Worm (Caenorhabditis elegans) whole organism, early embryonic: ENCODE results near the gene fipr-4.
A peak's percentile ranks its signal among the peaks of the same experiment; 100 is the strongest.

Experiments used
- B0310.2 ChIP-seq: sonication (generic microtip); optimal IDR thresholded peaks from 2 replicates; lab custom pipeline; 2016; ENCODE audit warnings: mild to moderate bottlenecking, missing genetic modification characterization, missing compliant biosample characterization
- F13C5.2 ChIP-seq: sonication (generic microtip); optimal IDR thresholded peaks from 2 replicates; lab custom pipeline; 2017; ENCODE audit warnings: mild to moderate bottlenecking, missing genetic modification characterization, inconsistent platforms, missing compliant biosample characterization
- aly-1 ChIP-seq: sonication (generic microtip); optimal IDR thresholded peaks from 2 replicates; lab custom pipeline; 2016; ENCODE audit warnings: missing genetic modification characterization, missing compliant biosample characterization
- ama-1 ChIP-seq: fragments of 150-350 bp; optimal IDR thresholded peaks from 2 replicates; lab custom pipeline; 2014
- ceh-13 ChIP-seq: fragments of 200-800 bp; sonication (Bioruptor generic); optimal IDR thresholded peaks from 2 replicates; lab custom pipeline; 2018; ENCODE audit warnings: mild to moderate bottlenecking, missing genetic modification characterization, missing compliant biosample characterization
- ceh-36 ChIP-seq: sonication (generic microtip); optimal IDR thresholded peaks from 2 replicates; lab custom pipeline; 2016; ENCODE audit warnings: missing genetic modification characterization, inconsistent platforms, missing compliant biosample characterization
- ets-7 ChIP-seq: sonication (generic microtip); optimal IDR thresholded peaks from 2 replicates; lab custom pipeline; 2016; ENCODE audit warnings: missing genotype, missing genetic modification characterization, missing compliant biosample characterization
- flt-1 ChIP-seq: fragments of 200-800 bp; sonication (Bioruptor generic); IDR thresholded peaks from 2 replicates; pipeline ENCODE4 v1.3.6; 2022; ENCODE audit warnings: missing genetic modification characterization, missing compliant biosample characterization
- hmbx-1 ChIP-seq: sonication (generic microtip); optimal IDR thresholded peaks from 2 replicates; lab custom pipeline; 2016; ENCODE audit warnings: mild to moderate bottlenecking, missing genetic modification characterization, missing compliant biosample characterization
- hmg-4 ChIP-seq: fragments of 200-800 bp; sonication (Bioruptor generic); optimal IDR thresholded peaks from 2 replicates; lab custom pipeline; 2018; ENCODE audit warnings: mild to moderate bottlenecking, missing genetic modification characterization, missing compliant biosample characterization
- hnd-1 ChIP-seq: sonication (generic microtip); optimal IDR thresholded peaks from 2 replicates; lab custom pipeline; 2016; ENCODE audit warnings: missing genetic modification characterization, missing compliant biosample characterization
- pes-1 ChIP-seq: fragments of 200-800 bp; sonication (Bioruptor generic); IDR thresholded peaks from 2 replicates; pipeline ENCODE4 v1.3.6; 2022; ENCODE audit warnings: missing genetic modification reagents, missing genetic modification characterization, missing compliant biosample characterization
- scrt-1 ChIP-seq: fragments of 200-800 bp; sonication (Bioruptor generic); IDR thresholded peaks from 2 replicates; pipeline ENCODE4 v1.3.6; 2022; ENCODE audit warnings: missing genetic modification characterization, missing compliant biosample characterization
- sea-1 ChIP-seq: fragments of 200-800 bp; sonication (Bioruptor generic); conservative IDR thresholded peaks from 2 replicates; pipeline ENCODE4 v1.3.6; 2022; ENCODE audit warnings: missing genetic modification characterization, missing compliant biosample characterization
- tbx-11 ChIP-seq: fragments of 200-800 bp; sonication (Bioruptor generic); IDR thresholded peaks from 2 replicates; pipeline ENCODE4 v1.3.6; 2022; ENCODE audit warnings: missing genetic modification characterization, missing compliant biosample characterization
- tbx-37 ChIP-seq: fragments of 200-800 bp; sonication (Bioruptor generic); conservative IDR thresholded peaks from 2 replicates; pipeline ENCODE4 v1.3.6; 2022; ENCODE audit warnings: missing genetic modification reagents, missing genetic modification characterization, missing compliant biosample characterization
- tra-4 ChIP-seq: sonication (generic microtip); optimal IDR thresholded peaks from 2 replicates; lab custom pipeline; 2017; ENCODE audit warnings: missing genetic modification characterization, missing compliant biosample characterization

The fipr-4 gene

ce11 chrV:10241121-10241803 is 13.0 kb upstream of the fipr-4 start, which contains the start of the genes C12D8.21 and col-148:
Gene C12D8.21, minus strand, starts transcription at chrV:10241188.
Gene col-148, plus strand, starts transcription at chrV:10241753.
- no peak for TF ChIP-seq hmbx-1
- TF ChIP-seq ceh-36 (tag; lab: Kevin White, UChicago): no peak
- TF ChIP-seq F13C5.2 (tag; lab: Kevin White, UChicago): no peak
- no peak for TF ChIP-seq scrt-1
- no peak for TF ChIP-seq hmg-4 (GFP tag; lab: Kevin White, UChicago)
- no peak for TF ChIP-seq aly-1
- no peak for TF ChIP-seq B0310.2 (tag; lab: Kevin White, UChicago)
- TF ChIP-seq pes-1 (GFP tag; lab: Robert Waterston, UW): no peak

ce11 chrV:10239861-10240260 is 11.6 kb upstream of the fipr-4 start, which contains the start of gene fipr-8:
Gene fipr-8, minus strand, starts transcription at chrV:10239961.
- TF ChIP-seq hmbx-1: no peak
- TF ChIP-seq scrt-1: no peak
- no peak for TF ChIP-seq hnd-1
- no peak for TF ChIP-seq tbx-11 (GFP tag; lab: Robert Waterston, UW)
- no peak for TF ChIP-seq aly-1
- TF ChIP-seq ama-1 (lab: Kevin White, UChicago): no peak
- TF ChIP-seq B0310.2 (tag; lab: Kevin White, UChicago): no peak
- no peak for TF ChIP-seq pes-1 (GFP tag; lab: Robert Waterston, UW)
- no peak for TF ChIP-seq hmg-4 (GFP tag; lab: Kevin White, UChicago)
- no peak for TF ChIP-seq ets-7 (tag; lab: Kevin White, UChicago)
- no peak for TF ChIP-seq ceh-36 (tag; lab: Kevin White, UChicago)
- no peak for TF ChIP-seq F13C5.2 (tag; lab: Kevin White, UChicago)
- no peak for TF ChIP-seq tra-4 (tag; lab: Kevin White, UChicago)
- TF ChIP-seq ceh-13 (GFP tag; lab: Kevin White, UChicago): no peak
- no peak for TF ChIP-seq flt-1 (GFP tag; lab: Robert Waterston, UW)
- TF ChIP-seq tbx-37 (GFP tag; lab: Robert Waterston, UW): no peak
- no peak for TF ChIP-seq sea-1 (GFP tag; lab: Robert Waterston, UW)

ce11 chrV:10238665-10239064 is 10.4 kb upstream of the fipr-4 start, which contains the start of gene fubl-1:
Gene fubl-1, minus strand, starts transcription at chrV:10238866.
- TF ChIP-seq scrt-1 (no peak), hmg-4 (GFP tag; lab: Kevin White, UChicago) (peak; percentile 37)

ce11 chrV:10237959-10238444 is 9.7 kb upstream of the fipr-4 start:
- no peak for TF ChIP-seq ama-1 (lab: Kevin White, UChicago)
- TF ChIP-seq hmbx-1: no peak
- no peak for TF ChIP-seq ceh-36 (tag; lab: Kevin White, UChicago)
- TF ChIP-seq ceh-13 (GFP tag; lab: Kevin White, UChicago): no peak
- TF ChIP-seq tra-4 (tag; lab: Kevin White, UChicago): no peak
- TF ChIP-seq ets-7 (tag; lab: Kevin White, UChicago): no peak
- no peak for TF ChIP-seq B0310.2 (tag; lab: Kevin White, UChicago)
- no peak for TF ChIP-seq sea-1 (GFP tag; lab: Robert Waterston, UW)
- TF ChIP-seq aly-1: no peak
- TF ChIP-seq F13C5.2 (tag; lab: Kevin White, UChicago): no peak

- no peak for TF ChIP-seq ets-7 (tag; lab: Kevin White, UChicago)
- no peak for TF ChIP-seq ceh-13 (GFP tag; lab: Kevin White, UChicago)
- no peak for TF ChIP-seq scrt-1
- no peak for TF ChIP-seq tbx-11 (GFP tag; lab: Robert Waterston, UW)
- TF ChIP-seq flt-1 (GFP tag; lab: Robert Waterston, UW): no peak
Observed at ce11 chrV:10237171-10237570, 8.9 kb upstream of the fipr-4 start.

ce11 chrV:10233330-10233729 is 5.1 kb upstream of the fipr-4 start, which contains the start of gene str-182:
Gene str-182, minus strand, starts transcription at chrV:10233430.
- TF ChIP-seq ceh-13 (GFP tag; lab: Kevin White, UChicago) (no peak), ceh-36 (tag; lab: Kevin White, UChicago) (no peak), B0310.2 (tag; lab: Kevin White, UChicago) (no peak), aly-1 (no peak), ets-7 (tag; lab: Kevin White, UChicago) (no peak), tbx-37 (GFP tag; lab: Robert Waterston, UW) (no peak), ama-1 (lab: Kevin White, UChicago) (no peak), flt-1 (GFP tag; lab: Robert Waterston, UW) (no peak)

ce11 chrV:10230932-10231331 is 2.7 kb upstream of the fipr-4 start, which contains the start of gene fipr-6:
Gene fipr-6, plus strand, starts transcription at chrV:10231232.
- TF ChIP-seq pes-1 (GFP tag; lab: Robert Waterston, UW): no peak
- TF ChIP-seq ceh-36 (tag; lab: Kevin White, UChicago): no peak
- TF ChIP-seq ceh-13 (GFP tag; lab: Kevin White, UChicago): no peak
- TF ChIP-seq ets-7 (tag; lab: Kevin White, UChicago): no peak
- TF ChIP-seq tbx-37 (GFP tag; lab: Robert Waterston, UW): no peak
- TF ChIP-seq tbx-11 (GFP tag; lab: Robert Waterston, UW): no peak
- no peak for TF ChIP-seq hmg-4 (GFP tag; lab: Kevin White, UChicago)
- TF ChIP-seq scrt-1: no peak
- no peak for TF ChIP-seq sea-1 (GFP tag; lab: Robert Waterston, UW)
- no peak for TF ChIP-seq hnd-1
- TF ChIP-seq ama-1 (lab: Kevin White, UChicago): no peak
- no peak for TF ChIP-seq F13C5.2 (tag; lab: Kevin White, UChicago)
- no peak for TF ChIP-seq aly-1
- no peak for TF ChIP-seq flt-1 (GFP tag; lab: Robert Waterston, UW)
- no peak for TF ChIP-seq B0310.2 (tag; lab: Kevin White, UChicago)
- TF ChIP-seq hmbx-1: no peak
- TF ChIP-seq tra-4 (tag; lab: Kevin White, UChicago): no peak
